Worm (Caenorhabditis elegans) whole organism, L4/young adult: ENCODE data around the gene acs-20.

Source experiments
- dao-5 ChIP-seq: sonication (generic microtip); optimal IDR thresholded peaks from 2 replicates; lab custom pipeline; 2016; ENCODE audit warnings: missing genotype, missing genetic modification characterization, moderate library complexity, missing compliant biosample characterization
- him-1 ChIP-seq: sonication (generic microtip); optimal IDR thresholded peaks from 2 replicates; lab custom pipeline; 2016; ENCODE audit warnings: missing genotype, missing genetic modification reagents, missing genetic modification characterization, missing compliant biosample characterization

- TF ChIP-seq him-1 (tag; lab: Kevin White, UChicago) (peak; percentile 70), dao-5 (tag; lab: Kevin White, UChicago) (no peak)
Observed at ce11 chrIV:12371879-12372278, 26.6 kb downstream of the acs-20 start, which contains the start of gene wdr-46.
